Worm (Caenorhabditis elegans) whole organism, L3 larva: ENCODE data around the gene F56D6.8.

Experiments used
- mdl-1 ChIP-seq: fragments of 150-350 bp; optimal IDR thresholded peaks from 2 replicates; lab custom pipeline; 2014; ENCODE audit warnings: missing biosample characterization, missing genetic modification characterization
- nhr-23 ChIP-seq: fragments of 150-350 bp; optimal IDR thresholded peaks from 2 replicates; lab custom pipeline; 2014; ENCODE audit warnings: missing biosample characterization, missing genetic modification reagents, missing genetic modification characterization
- ztf-4 ChIP-seq: fragments of 150-350 bp; optimal IDR thresholded peaks from 2 replicates; lab custom pipeline; 2014; ENCODE audit warnings: missing biosample characterization, missing genetic modification characterization

- TF ChIP-seq mdl-1 (tag; lab: Kevin White, UChicago) (no peak), nhr-23 (tag; lab: Kevin White, UChicago) (no peak), ztf-4 (tag; lab: Kevin White, UChicago) (no peak)
These were observed 17.3 kb downstream of the F56D6.8 start for ce11 chrIV:3876955-3877354.
